Worm (Caenorhabditis elegans): ENCODE measurements around the gene ssup-72.

- no peak for TF ChIP-seq ceh-28 (tag; optimal IDR thresholded peaks at IDR 0.05)
- TF ChIP-seq attf-4 (tag; optimal IDR thresholded peaks at IDR 0.05) = no peak
- no peak for TF ChIP-seq ztf-11 (tag; optimal IDR thresholded peaks at IDR 0.05)
- TF ChIP-seq lin-13 (GFP tag; optimal IDR thresholded peaks at IDR 0.05) = no peak
- no peak for TF ChIP-seq daf-12 (tag; optimal IDR thresholded peaks at IDR 0.05)
- TF ChIP-seq R02D3.7 (tag; optimal IDR thresholded peaks at IDR 0.05) = no peak
- peak in 1 of 2 experiments; percentile 94 for TF ChIP-seq unc-62 (GFP tag; optimal IDR thresholded peaks at IDR 0.05 in 1 of 2)
- TF ChIP-seq unc-62 (tag; optimal IDR thresholded peaks at IDR 0.05) = no peak
- no peak for TF ChIP-seq nhr-28 (tag; optimal IDR thresholded peaks at IDR 0.05)
These were observed 47.1 kb upstream of the ssup-72 start, which contains the start of gene T14B4.8 for ce11 chrII:6729331-6729730.
